Fruit fly (Drosophila melanogaster): ENCODE measurements around the gene Hsp22.

- TF ChIP-seq Vsx2 (GFP tag; optimal IDR thresholded peaks at IDR 0.05; ENCODE audit: partially characterized antibody), result no peak
- no peak for TF ChIP-seq N (GFP tag; optimal IDR thresholded peaks at IDR 0.05)
- TF ChIP-seq rgr (GFP tag; optimal IDR thresholded peaks at IDR 0.05), result no peak
- no peak for TF ChIP-seq jim (GFP tag; optimal IDR thresholded peaks at IDR 0.05)
- TF ChIP-seq Hnf4 (GFP tag; optimal IDR thresholded peaks at IDR 0.05), result no peak
- TF ChIP-seq Rel (GFP tag; optimal IDR thresholded peaks at IDR 0.05), result no peak
- TF ChIP-seq Rel (tag; optimal IDR thresholded peaks at IDR 0.05), result no peak
- TF ChIP-seq HLH106 (tag; optimal IDR thresholded peaks at IDR 0.05), result no peak
- no peak for TF ChIP-seq dmrt93B (GFP tag; optimal IDR thresholded peaks at IDR 0.05)
- no peak for TF ChIP-seq lola (GFP tag; optimal IDR thresholded peaks at IDR 0.05)
- TF ChIP-seq Hr78 (GFP tag; optimal IDR thresholded peaks at IDR 0.05), result no peak
- no peak for TF ChIP-seq usp (GFP tag; optimal IDR thresholded peaks at IDR 0.05)
- TF ChIP-seq Mio (GFP tag; optimal IDR thresholded peaks at IDR 0.05), result no peak
Measured at dm6 chr3L:9419328-9419727, 46.6 kb downstream of the Hsp22 start.

Data from whole organism, wandering third instar larva.